4 worm cellular contexts compared by ENCODE assay signal in the genomic region with DNA sequence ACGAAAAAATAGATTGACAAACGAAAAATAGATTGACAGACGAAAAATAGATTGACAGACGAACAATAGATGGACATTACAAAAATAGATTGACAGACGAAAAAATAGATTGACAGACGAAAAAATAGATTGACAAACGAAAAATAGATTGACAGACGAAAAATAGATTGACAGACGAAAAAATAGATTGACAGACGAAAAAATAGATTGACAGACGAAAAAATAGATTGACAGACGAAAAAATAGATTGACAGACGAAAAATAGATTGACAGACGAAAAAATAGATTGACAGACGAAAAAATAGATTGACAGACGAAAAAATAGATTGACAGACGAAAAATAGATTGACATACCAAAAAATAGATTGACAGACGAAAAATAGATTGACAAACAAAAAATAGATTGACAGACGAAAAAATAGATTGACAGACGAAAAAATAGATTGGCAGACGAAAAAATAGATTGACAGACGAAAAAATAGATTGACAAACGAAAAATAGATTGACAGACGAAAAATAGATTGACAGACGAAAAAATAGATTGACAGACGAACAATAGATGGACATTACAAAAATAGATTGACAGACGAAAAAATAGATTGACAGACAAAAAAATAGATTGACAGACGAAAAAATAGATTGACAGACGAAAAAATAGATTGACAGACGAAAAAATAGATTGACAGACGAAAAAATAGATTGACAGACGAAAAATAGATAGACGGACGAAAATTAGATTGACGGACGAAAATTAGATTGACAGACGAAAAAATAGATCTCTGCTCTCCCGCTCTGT.
TF ChIP-seq lines count a peak whose summit lies in the region.

No protein-coding gene starts in this region.

TF ChIP-seq in whole organism, early embryonic, 17 proteins besides CTCF, POLR2A, EP300 and RAD21:
- TF ChIP-seq tbx-11 (GFP tag; IDR thresholded peaks at IDR 0.05; lab: Robert Waterston, UW), result peak; percentile 59; the same call in 1 of the 2 replicates

TF ChIP-seq in whole organism, late embryonic, 69 proteins besides CTCF, POLR2A, EP300 and RAD21:
- peak; percentile 69; the same call in 1 of the 2 replicates for TF ChIP-seq ceh-45 (GFP tag; IDR thresholded peaks at IDR 0.05; lab: Robert Waterston, UW)

TF ChIP-seq in whole organism, midembryonic, 9 proteins besides CTCF, POLR2A, EP300 and RAD21:
- TF ChIP-seq ztf-29 (GFP tag; IDR thresholded peaks at IDR 0.05; lab: Robert Waterston, UW), result 0 out of 2 replicates have a peak, but pooled peaks have one; percentile 19
- TF ChIP-seq ztf-23 (GFP tag; IDR thresholded peaks at IDR 0.05; lab: Robert Waterston, UW), result peak; percentile 29; the same call in 1 of the 2 replicates

TF ChIP-seq in whole organism, young adult, 124 proteins besides CTCF, POLR2A, EP300 and RAD21:
- TF ChIP-seq Y53F4B.3 (GFP tag; IDR thresholded peaks at IDR 0.05; lab: Robert Waterston, UW) (peak; percentile 99; the same call in 1 of the 2 replicates), hmg-1.2 (GFP tag; IDR thresholded peaks at IDR 0.05; lab: Robert Waterston, UW) (peak; percentile 3; the same call in 1 of the 2 replicates), ztf-28 (GFP tag; IDR thresholded peaks at IDR 0.05; lab: Robert Waterston, UW) (peak; percentile 67; the same call in 1 of the 2 replicates), egrh-3 (GFP tag; IDR thresholded peaks at IDR 0.05; lab: Robert Waterston, UW) (peak; percentile 100), ceh-91 (GFP tag; IDR thresholded peaks at IDR 0.05; lab: Robert Waterston, UW) (peak; percentile 81)
